Worm (Caenorhabditis elegans): ENCODE measurements around the gene C54E10.11.

The C54E10.11 gene

ce11 chrV:18808621-18809020 lies 6.6 kb upstream of the C54E10.11 start, which contains the start of gene C54E10.6 (continued):
- TF ChIP-seq fkh-10 (GFP tag; optimal IDR thresholded peaks at IDR 0.05) (no peak), sup-37 (GFP tag; optimal IDR thresholded peaks at IDR 0.05) (no peak), elt-2 (tag; optimal IDR thresholded peaks at IDR 0.05) (no peak), nhr-77 (tag; optimal IDR thresholded peaks at IDR 0.05) (no peak), irx-1 (tag; optimal IDR thresholded peaks at IDR 0.05) (no peak), nhr-85 (tag) (no peak), dpl-1 (GFP tag; optimal IDR thresholded peaks at IDR 0.05) (no peak)

DNA sequence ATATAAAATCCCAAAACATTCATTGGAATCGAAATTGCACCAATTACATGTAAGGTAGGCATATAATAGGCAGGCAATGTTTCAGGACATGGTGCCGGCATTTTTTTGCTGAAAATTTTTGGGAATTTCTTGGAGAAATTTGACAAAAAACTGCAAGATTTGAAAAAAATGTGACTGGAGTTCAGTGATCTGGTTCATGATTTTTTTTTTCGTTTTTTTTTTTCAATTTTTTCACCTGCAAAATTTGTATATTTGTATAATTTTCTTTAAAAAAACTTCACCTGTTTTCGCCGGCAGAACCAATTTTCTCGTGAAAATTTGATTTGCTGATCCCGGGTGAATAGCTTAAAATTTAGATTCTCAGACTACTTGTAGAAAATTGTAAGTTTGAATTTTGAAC lies 4.4 kb upstream of the C54E10.11 start, which contains the start of gene sri-10:
Gene sri-10, minus strand, starts transcription at position 101 of the 400 bp plus-strand sequence.
- TF ChIP-seq tlp-1 (tag; optimal IDR thresholded peaks at IDR 0.05) (no peak), nhr-19 (GFP tag; conservative IDR thresholded peaks at IDR 0.05) (no peak), nhr-71 (tag; optimal IDR thresholded peaks at IDR 0.05) (no peak), efl-3 (GFP tag; optimal IDR thresholded peaks at IDR 0.05) (no peak), C04F5.9 (tag; optimal IDR thresholded peaks at IDR 0.05) (no peak), zag-1 (tag; optimal IDR thresholded peaks at IDR 0.05) (no peak), lin-35 (GFP tag; optimal IDR thresholded peaks at IDR 0.05) (no peak)

DNA sequence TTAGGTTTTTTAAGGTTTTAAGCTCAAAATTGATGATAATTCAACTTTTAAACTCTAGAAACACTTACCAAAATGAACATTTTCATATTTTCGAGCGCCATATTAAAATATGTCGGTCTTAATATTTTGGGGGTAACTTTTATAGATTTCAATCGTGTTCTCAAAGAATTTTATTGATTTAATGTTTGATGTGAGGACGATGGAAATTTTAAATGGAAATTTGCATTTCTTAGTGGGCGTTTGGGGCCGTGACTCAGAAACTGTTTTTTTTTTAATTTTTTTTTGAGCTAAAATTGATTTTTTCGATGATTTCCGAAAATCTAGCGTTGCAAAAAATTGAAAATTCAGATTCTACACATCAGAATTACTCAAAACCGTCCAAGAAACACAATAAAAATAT lies 1.3 kb upstream of the C54E10.11 start, which contains the start of gene C54E10.10:
Gene C54E10.10, minus strand, starts transcription at position 101 of the 400 bp plus-strand sequence.
- no peak for TF ChIP-seq ceh-82 (tag; optimal IDR thresholded peaks at IDR 0.05)
- TF ChIP-seq nhr-11 (tag; optimal IDR thresholded peaks at IDR 0.05), result no peak
- no peak for TF ChIP-seq efl-1 (optimal IDR thresholded peaks at IDR 0.05)
- TF ChIP-seq efl-1 (GFP tag; optimal IDR thresholded peaks at IDR 0.05 in 1 of 2), result peak in 1 of 2 experiments; percentile 16
- no peak for TF ChIP-seq nhr-84 (tag; optimal IDR thresholded peaks at IDR 0.05)
- TF ChIP-seq nhr-76 (tag; optimal IDR thresholded peaks at IDR 0.05), result no peak
- no peak for TF ChIP-seq nhr-71 (tag; optimal IDR thresholded peaks at IDR 0.05)
- TF ChIP-seq fkh-8 (tag; optimal IDR thresholded peaks at IDR 0.05), result no peak

DNA sequence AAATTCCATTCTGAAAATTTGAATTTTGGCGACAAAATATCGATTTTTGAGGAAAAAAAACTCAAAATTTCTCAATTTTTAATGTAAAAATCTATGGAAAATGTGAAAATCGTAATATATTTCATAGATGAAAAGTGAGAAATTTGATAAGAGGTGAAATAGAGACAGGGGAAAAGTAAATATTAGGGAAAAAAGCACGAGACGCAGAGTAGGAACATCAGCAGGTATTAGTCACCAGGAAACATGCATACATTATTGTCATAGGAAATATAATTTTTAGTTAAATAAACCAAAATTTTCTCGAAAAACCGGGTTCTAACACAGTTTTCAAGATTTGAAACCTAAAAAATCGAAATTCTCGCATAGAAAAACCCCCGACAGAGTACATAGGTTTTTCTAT lies 1.2 kb downstream of the C54E10.11 start, which contains the start of gene nhr-170:
Gene nhr-170, minus strand, starts transcription at position 16 of the 400 bp plus-strand sequence.
- no peak for TF ChIP-seq fkh-4 (tag; optimal IDR thresholded peaks at IDR 0.05; ENCODE audit: borderline replicate concordance)
- no peak for TF ChIP-seq fos-1 (tag; optimal IDR thresholded peaks at IDR 0.05)
- no peak for TF ChIP-seq fkh-10 (GFP tag; optimal IDR thresholded peaks at IDR 0.05)
- no peak for TF ChIP-seq lin-35 (GFP tag; optimal IDR thresholded peaks at IDR 0.05)
- no peak for TF ChIP-seq skn-1 (tag; optimal IDR thresholded peaks at IDR 0.05)
- no peak for TF ChIP-seq ceh-63 (GFP tag; optimal IDR thresholded peaks at IDR 0.05)
- no peak for TF ChIP-seq sup-37 (GFP tag; optimal IDR thresholded peaks at IDR 0.05)
- no peak for TF ChIP-seq pag-3 (tag; optimal IDR thresholded peaks at IDR 0.05; ENCODE audit: borderline replicate concordance, insufficient read depth)
- TF ChIP-seq efl-3 (GFP tag; optimal IDR thresholded peaks at IDR 0.05), result no peak
- TF ChIP-seq aha-1 (tag; optimal IDR thresholded peaks at IDR 0.05), result no peak
- no peak for TF ChIP-seq mab-9 (GFP tag; IDR thresholded peaks at IDR 0.05)
- TF ChIP-seq C34B4.2 (tag; optimal IDR thresholded peaks at IDR 0.05), result no peak

- TF ChIP-seq egl-27 (tag; optimal IDR thresholded peaks at IDR 0.05) (no peak), F16B12.6 (tag; optimal IDR thresholded peaks at IDR 0.05) (no peak), jun-1 (tag; optimal IDR thresholded peaks at IDR 0.05) (no peak)
Observed at ce11 chrV:18790658-18791057, 11.3 kb downstream of the C54E10.11 start, which contains the start of gene nhr-231. Gene nhr-231, plus strand, starts transcription at chrV:18790958.

- TF ChIP-seq sox-4 (tag; optimal IDR thresholded peaks at IDR 0.05) (no peak), unc-62 (GFP tag; optimal IDR thresholded peaks at IDR 0.05) (no peak), F16B12.6 (tag; optimal IDR thresholded peaks at IDR 0.05) (no peak), snpc-4 (tag; optimal IDR thresholded peaks at IDR 0.05) (no peak), zip-4 (GFP tag; optimal IDR thresholded peaks at IDR 0.05) (peak; percentile 36), fkh-4 (tag; optimal IDR thresholded peaks at IDR 0.05; ENCODE audit: borderline replicate concordance) (no peak)
Observed at ce11 chrV:18787417-18787918, 14.5 kb downstream of the C54E10.11 start, which contains the start of gene Y17D7B.2. Gene Y17D7B.2, plus strand, starts transcription at chrV:18787739.

Data from whole organism, L1 larva.